Worm (Caenorhabditis elegans) whole organism, mixed stage, embryonic: Measurements from ENCODE around the gene htp-1.

ENCODE experiments used
- blmp-1 ChIP-seq: fragments of 150-350 bp; optimal IDR thresholded peaks from 2 replicates; lab custom pipeline; 2014; ENCODE audit warnings: missing biosample characterization, missing genetic modification characterization
- ceh-39 ChIP-seq: fragments of 150-350 bp; optimal IDR thresholded peaks from 2 replicates; lab custom pipeline; 2014; ENCODE audit warnings: missing biosample characterization, missing genetic modification characterization
- ces-1 ChIP-seq: fragments of 150-350 bp; optimal IDR thresholded peaks from 2 replicates; lab custom pipeline; 2014; ENCODE audit warnings: missing biosample characterization, missing genetic modification reagents, missing genetic modification characterization
- elt-3 ChIP-seq: fragments of 150-350 bp; optimal IDR thresholded peaks from 2 replicates; lab custom pipeline; 2014; ENCODE audit warnings: missing biosample characterization, missing genetic modification characterization
- lin-13 ChIP-seq: fragments of 150-350 bp; optimal IDR thresholded peaks from 2 replicates; lab custom pipeline; 2014; ENCODE audit warnings: missing biosample characterization, missing genetic modification characterization
- lsy-2 ChIP-seq: fragments of 150-350 bp; optimal IDR thresholded peaks from 2 replicates; lab custom pipeline; 2014; ENCODE audit warnings: missing biosample characterization, missing genetic modification characterization
- mep-1 ChIP-seq: fragments of 150-350 bp; optimal IDR thresholded peaks from 2 replicates; lab custom pipeline; 2017; ENCODE audit warnings: missing biosample characterization, missing genetic modification reagents, missing genetic modification characterization, inconsistent platforms
- nhr-12 ChIP-seq: fragments of 150-350 bp; optimal IDR thresholded peaks from 2 replicates; lab custom pipeline; 2014; ENCODE audit warnings: missing biosample characterization, missing genetic modification characterization
- unc-39 ChIP-seq: fragments of 150-350 bp; optimal IDR thresholded peaks from 2 replicates; lab custom pipeline; 2014; ENCODE audit warnings: missing biosample characterization, missing genetic modification characterization
- unc-62 ChIP-seq: fragments of 150-350 bp; optimal IDR thresholded peaks from 2 replicates; lab custom pipeline; 2014; ENCODE audit warnings: missing biosample characterization, missing genetic modification reagents, missing genetic modification characterization

ce11 chrIV:5400609-5401008 lies 9.3 kb upstream of the htp-1 start, which contains the start of gene ZK616.1:
- no peak for TF ChIP-seq elt-3
- TF ChIP-seq lin-13 (tag; lab: Kevin White, UChicago) = no peak
- TF ChIP-seq unc-62 (GFP tag; lab: Kevin White, UChicago) = no peak
- TF ChIP-seq unc-39 (tag; lab: Kevin White, UChicago) = no peak
- no peak for TF ChIP-seq lsy-2 (tag; lab: Kevin White, UChicago)
- TF ChIP-seq mep-1 = no peak
- no peak for TF ChIP-seq nhr-12 (tag; lab: Kevin White, UChicago)
- TF ChIP-seq blmp-1 (tag; lab: Kevin White, UChicago) = no peak
- TF ChIP-seq ces-1 = no peak
- no peak for TF ChIP-seq ceh-39 (tag; lab: Kevin White, UChicago)
